Fruit fly (Drosophila melanogaster): ENCODE data around the gene CG43057.

CG43057 gene

DNA sequence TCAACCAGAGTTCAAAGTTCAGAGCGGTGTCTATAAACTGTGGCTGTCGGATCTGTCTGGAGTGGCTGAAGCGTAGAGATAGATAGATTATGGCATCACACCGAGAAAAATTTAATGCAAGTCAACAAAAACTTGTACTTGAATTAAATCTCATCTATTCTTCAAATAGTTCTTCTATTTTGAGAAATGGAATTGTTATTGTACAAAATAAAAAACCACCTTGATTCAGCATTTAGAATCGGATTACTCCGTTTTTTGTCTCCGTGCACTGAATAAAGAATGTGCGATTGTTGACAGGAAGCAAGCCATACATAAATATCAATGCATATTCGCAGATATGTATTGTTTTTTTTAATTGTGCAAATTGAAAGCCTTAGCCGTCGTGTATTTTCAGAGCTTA is 14.2 kb downstream of the CG43057 start (continued):
- TF ChIP-seq CG14965 (GFP tag; optimal IDR thresholded peaks at IDR 0.05; ENCODE audit: borderline replicate concordance): no peak
- TF ChIP-seq HLHmδ (GFP tag; optimal IDR thresholded peaks at IDR 0.05): no peak
- no peak for TF ChIP-seq Fer3 (tag; optimal IDR thresholded peaks at IDR 0.05)
- TF ChIP-seq CG4707 (GFP tag; optimal IDR thresholded peaks at IDR 0.05): no peak
- peak; percentile 83 for TF ChIP-seq Ets65A (GFP tag)
- no peak for TF ChIP-seq fd64A (GFP tag; optimal IDR thresholded peaks at IDR 0.05)
- peak in 1 of 2 experiments; percentile 76 for TF ChIP-seq Pdp1 (GFP tag; optimal IDR thresholded peaks at IDR 0.05)
- peak; percentile 56 for TF ChIP-seq gem (tag; optimal IDR thresholded peaks at IDR 0.05)
- TF ChIP-seq nerfin-2 (GFP tag; IDR thresholded peaks at IDR 0.05; ENCODE audit: partially characterized antibody): no peak
- TF ChIP-seq CrebB (tag; optimal IDR thresholded peaks at IDR 0.05): no peak
- peak; percentile 41 for TF ChIP-seq CG9727 (GFP tag; optimal IDR thresholded peaks at IDR 0.05)
- peak; percentile 38 for TF ChIP-seq CG12391 (tag; optimal IDR thresholded peaks at IDR 0.05)
- 0 out of 2 replicates have a peak, but pooled peaks have one; percentile 20 for TF ChIP-seq sim (GFP tag; IDR thresholded peaks at IDR 0.05)
- no peak for TF ChIP-seq nau (GFP tag; optimal IDR thresholded peaks at IDR 0.05)
- no peak for TF ChIP-seq CG33557 (GFP tag; optimal IDR thresholded peaks at IDR 0.05)
- no peak for TF ChIP-seq fd102C (GFP tag; optimal IDR thresholded peaks at IDR 0.05)
- TF ChIP-seq CG30020 (tag; optimal IDR thresholded peaks at IDR 0.05): no peak
- peak; percentile 5 for TF ChIP-seq CG18599 (GFP tag; optimal IDR thresholded peaks at IDR 0.05)
- peak; percentile 18 for TF ChIP-seq phol (tag; optimal IDR thresholded peaks at IDR 0.05)
- no peak for TF ChIP-seq cg (GFP tag; optimal IDR thresholded peaks at IDR 0.05)
- no peak for TF ChIP-seq ranshi (GFP tag; IDR thresholded peaks at IDR 0.05)
- no peak for TF ChIP-seq CG8765 (GFP tag; IDR thresholded peaks at IDR 0.05)
- no peak for TF ChIP-seq slou (GFP tag; optimal IDR thresholded peaks at IDR 0.05)
- no peak for TF ChIP-seq gsb (GFP tag; IDR thresholded peaks at IDR 0.05)
- no peak for TF ChIP-seq CTCF (GFP tag; optimal IDR thresholded peaks at IDR 0.05)
- TF ChIP-seq CG6765 (GFP tag; optimal IDR thresholded peaks at IDR 0.05): no peak
- peak; percentile 31 for TF ChIP-seq CG1602 (GFP tag; optimal IDR thresholded peaks at IDR 0.05)
- peak in 1 of 2 experiments; percentile 35 for TF ChIP-seq Hr51 (GFP tag; optimal IDR thresholded peaks at IDR 0.05)
- TF ChIP-seq pita (GFP tag; optimal IDR thresholded peaks at IDR 0.05): no peak
- no peak for TF ChIP-seq Nf-YC (tag; optimal IDR thresholded peaks at IDR 0.05)
- TF ChIP-seq CG15601 (tag; optimal IDR thresholded peaks at IDR 0.05): no peak
- TF ChIP-seq Scr (GFP tag; IDR thresholded peaks at IDR 0.05; ENCODE audit: partially characterized antibody): no peak
- TF ChIP-seq ato (GFP tag; IDR thresholded peaks at IDR 0.05; ENCODE audit: partially characterized antibody): no peak
- no peak for TF ChIP-seq h (optimal IDR thresholded peaks at IDR 0.05)
- no peak for TF ChIP-seq CG1792 (GFP tag; optimal IDR thresholded peaks at IDR 0.05)
- no peak for TF ChIP-seq yki (optimal IDR thresholded peaks at IDR 0.05)
- no peak for TF ChIP-seq sr (GFP tag; IDR thresholded peaks at IDR 0.05)
- TF ChIP-seq NFAT (GFP tag; IDR thresholded peaks at IDR 0.05): no peak
- no peak for TF ChIP-seq CG10147 (GFP tag; optimal IDR thresholded peaks at IDR 0.05)
- peak; percentile 31; the same call in 1 of the 2 replicates for TF ChIP-seq CG10366 (GFP tag; IDR thresholded peaks at IDR 0.05)
- no peak for TF ChIP-seq CG4360 (GFP tag; IDR thresholded peaks at IDR 0.05)
- TF ChIP-seq CkIIα-i1 (GFP tag; IDR thresholded peaks at IDR 0.05): no peak
- TF ChIP-seq Trl (optimal IDR thresholded peaks at IDR 0.05): no peak
- no peak for TF ChIP-seq Trl (GFP tag; optimal IDR thresholded peaks at IDR 0.05)
- no peak for TF ChIP-seq kni (GFP tag; optimal IDR thresholded peaks at IDR 0.05)
- 0 out of 2 replicates have a peak, but pooled peaks have one; percentile 14 for TF ChIP-seq CG11085 (GFP tag; IDR thresholded peaks at IDR 0.05)
- no peak for TF ChIP-seq wor (GFP tag; IDR thresholded peaks at IDR 0.05)
- no peak for TF ChIP-seq so (GFP tag; IDR thresholded peaks at IDR 0.05)
- no peak for TF ChIP-seq CG15479 (GFP tag; optimal IDR thresholded peaks at IDR 0.05)
- peak; percentile 21 for TF ChIP-seq zfh2 (GFP tag; optimal IDR thresholded peaks at IDR 0.05)
- TF ChIP-seq CG12769 (tag; optimal IDR thresholded peaks at IDR 0.05): no peak
- no peak for TF ChIP-seq eyg (GFP tag; optimal IDR thresholded peaks at IDR 0.05)

Measured in whole organism, embryonic.